Worm (Caenorhabditis elegans) whole organism, early embryonic: ENCODE results near the gene T22F7.1.

Experiments
- ama-1 ChIP-seq: fragments of 150-350 bp; optimal IDR thresholded peaks from 2 replicates; lab custom pipeline; 2014
- hmg-4 ChIP-seq: fragments of 200-800 bp; sonication (Bioruptor generic); optimal IDR thresholded peaks from 2 replicates; lab custom pipeline; 2018; ENCODE audit warnings: mild to moderate bottlenecking, missing genetic modification characterization, missing compliant biosample characterization

- TF ChIP-seq hmg-4 (GFP tag; lab: Kevin White, UChicago) (no peak), ama-1 (lab: Kevin White, UChicago) (no peak)
Measured at ce11 chrIII:541766-542165, at the start of gene T22F7.1.
